Worm (Caenorhabditis elegans) whole organism, L1 larva: ENCODE results near the gene urb-1.

Source experiments
- Y116A8C.19 ChIP-seq: sonication (generic microtip); optimal IDR thresholded peaks from 2 replicates; lab custom pipeline; 2016; ENCODE audit warnings: missing compliant biosample characterization, missing genetic modification characterization, borderline replicate concordance
- aha-1 ChIP-seq: fragments of 150-350 bp; optimal IDR thresholded peaks from 2 replicates; lab custom pipeline; 2014; ENCODE audit warnings: missing biosample characterization, missing genetic modification characterization
- blmp-1 ChIP-seq: fragments of 150-350 bp; optimal IDR thresholded peaks from 2 replicates; lab custom pipeline; 2014; ENCODE audit warnings: missing biosample characterization, missing genetic modification characterization
- ceh-63 ChIP-seq: fragments of 200-800 bp; sonication (Bioruptor generic); optimal IDR thresholded peaks from 2 replicates; lab custom pipeline; 2018; ENCODE audit warnings: mild to moderate bottlenecking, missing genetic modification characterization, missing compliant biosample characterization
- ceh-82 ChIP-seq, 3 experiments: fragments of 150-350 bp in 1 of 3; sonication (generic microtip) in 2 of 3; optimal IDR thresholded peaks; 2 replicates each; lab custom pipeline; 2014 to 2017; ENCODE audit warnings: missing biosample characterization in 3 of 3, missing genetic modification characterization in 3 of 3
- dsc-1 ChIP-seq: sonication (generic microtip); optimal IDR thresholded peaks from 2 replicates; lab custom pipeline; 2016; ENCODE audit warnings: mild to moderate bottlenecking, missing genetic modification characterization, missing compliant biosample characterization
- efl-1 ChIP-seq, 4 experiments: fragments of 150-350 bp; optimal IDR thresholded peaks in 3 of 4; peaks in 1 of 4; 1 replicate in 1 of 4; 2 replicates in 3 of 4; lab custom pipeline; 2014; ENCODE audit warnings: missing biosample characterization in 2 of 4, missing genetic modification characterization in 2 of 4, missing genetic modification reagents in 2 of 4
- egl-13 ChIP-seq: sonication (generic microtip); optimal IDR thresholded peaks from 2 replicates; lab custom pipeline; 2016; ENCODE audit warnings: missing genotype, missing genetic modification reagents, missing genetic modification characterization, missing compliant biosample characterization
- elt-2 ChIP-seq: sonication (generic microtip); optimal IDR thresholded peaks from 2 replicates; lab custom pipeline; 2016; ENCODE audit warnings: missing genetic modification characterization, mild to moderate bottlenecking, inconsistent platforms, missing compliant biosample characterization, missing genetic modification reagents
- elt-3 ChIP-seq, 6 experiments: fragments of 150-350 bp in 1 of 6; sonication (generic microtip); optimal IDR thresholded peaks; 2 replicates each; lab custom pipeline; 2017 to 2018; ENCODE audit warnings: missing biosample characterization in 6 of 6, missing genetic modification characterization in 6 of 6, inconsistent platforms in 1 of 6
- ets-5 ChIP-seq: fragments of 200-800 bp; sonication (Bioruptor generic); IDR thresholded peaks from 2 replicates; pipeline ENCODE4 v1.3.6; 2022; ENCODE audit warnings: missing genetic modification characterization, missing compliant biosample characterization
- fkh-10 ChIP-seq: sonication (generic microtip); optimal IDR thresholded peaks from 2 replicates; lab custom pipeline; 2017; ENCODE audit warnings: missing biosample characterization, missing genetic modification reagents, missing genetic modification characterization
- fkh-8 ChIP-seq: sonication (generic microtip); optimal IDR thresholded peaks from 2 replicates; lab custom pipeline; 2016; ENCODE audit warnings: mild to moderate bottlenecking, missing genetic modification characterization, missing compliant biosample characterization
- jun-1 ChIP-seq: fragments of 150-350 bp; optimal IDR thresholded peaks from 2 replicates; lab custom pipeline; 2014; ENCODE audit warnings: missing biosample characterization, missing genetic modification reagents, missing genetic modification characterization
- lin-14 ChIP-seq: fragments of 200-800 bp; sonication (Bioruptor generic); optimal IDR thresholded peaks from 2 replicates; lab custom pipeline; 2018; ENCODE audit warnings: mild to moderate bottlenecking, missing genetic modification characterization, moderate library complexity, missing compliant biosample characterization
- lin-35 ChIP-seq, 2 experiments: fragments of 150-350 bp; optimal IDR thresholded peaks; 2 replicates each; lab custom pipeline; 2014; ENCODE audit warnings: missing biosample characterization in 2 of 2, missing genetic modification characterization in 2 of 2, missing genetic modification reagents in 2 of 2
- lin-39 ChIP-seq: fragments of 150-350 bp; optimal IDR thresholded peaks from 2 replicates; lab custom pipeline; 2014; ENCODE audit warnings: missing biosample characterization, missing genetic modification reagents, missing genetic modification characterization
- lsy-2 ChIP-seq, 2 experiments: fragments of 150-350 bp; optimal IDR thresholded peaks; 2 replicates each; lab custom pipeline; 2014; ENCODE audit warnings: missing biosample characterization in 2 of 2, missing genetic modification characterization in 2 of 2
- mef-2 ChIP-seq: fragments of 150-350 bp; optimal IDR thresholded peaks from 2 replicates; lab custom pipeline; 2014; ENCODE audit warnings: missing biosample characterization, missing genetic modification characterization
- nhr-20 ChIP-seq: sonication (generic microtip); optimal IDR thresholded peaks from 2 replicates; lab custom pipeline; 2016; ENCODE audit warnings: mild to moderate bottlenecking, missing genetic modification characterization, missing compliant biosample characterization
- nhr-237 ChIP-seq: fragments of 150-350 bp; optimal IDR thresholded peaks from 2 replicates; lab custom pipeline; 2014; ENCODE audit warnings: missing biosample characterization, missing genetic modification characterization
- nhr-47 ChIP-seq: sonication (generic microtip); optimal IDR thresholded peaks from 2 replicates; lab custom pipeline; 2016; ENCODE audit warnings: mild to moderate bottlenecking, missing genetic modification characterization, moderate library complexity, missing compliant biosample characterization
- nhr-84 ChIP-seq: sonication (generic microtip); optimal IDR thresholded peaks from 2 replicates; lab custom pipeline; 2017; ENCODE audit warnings: missing biosample characterization, missing genetic modification characterization
- nhr-85 ChIP-seq: sonication (generic microtip); peaks from one replicate; lab custom pipeline; 2016; ENCODE audit warnings: missing genetic modification characterization, inconsistent platforms, missing compliant biosample characterization
- pag-3 ChIP-seq: sonication (generic microtip); optimal IDR thresholded peaks from 2 replicates; lab custom pipeline; 2017; ENCODE audit warnings: missing genetic modification characterization, mild to moderate bottlenecking, missing compliant biosample characterization, antibody characterized with exemption, borderline replicate concordance; ENCODE audit not compliant: insufficient read depth
- snu-23 ChIP-seq: sonication (generic microtip); optimal IDR thresholded peaks from 2 replicates; lab custom pipeline; 2016; ENCODE audit warnings: missing genetic modification characterization, missing compliant biosample characterization
- sup-37 ChIP-seq: fragments of 200-800 bp; sonication (Bioruptor generic); optimal IDR thresholded peaks from 2 replicates; lab custom pipeline; 2018; ENCODE audit warnings: mild to moderate bottlenecking, missing genetic modification characterization, missing compliant biosample characterization
- swsn-7 ChIP-seq: sonication (generic microtip); optimal IDR thresholded peaks from 2 replicates; lab custom pipeline; 2016; ENCODE audit warnings: missing genetic modification characterization, missing compliant biosample characterization
- tbx-2 ChIP-seq: sonication (generic microtip); optimal IDR thresholded peaks from 2 replicates; lab custom pipeline; 2016; ENCODE audit warnings: missing genetic modification characterization, missing compliant biosample characterization
- unc-130 ChIP-seq: fragments of 150-350 bp; optimal IDR thresholded peaks from 2 replicates; lab custom pipeline; 2017; ENCODE audit warnings: missing biosample characterization, missing genetic modification characterization, inconsistent platforms
- unc-30 ChIP-seq: sonication (generic microtip); optimal IDR thresholded peaks from 2 replicates; lab custom pipeline; 2017; ENCODE audit warnings: missing biosample characterization, missing genetic modification characterization
- unc-62 ChIP-seq: fragments of 150-350 bp; optimal IDR thresholded peaks from 2 replicates; lab custom pipeline; 2014; ENCODE audit warnings: missing biosample characterization, missing genetic modification reagents, missing genetic modification characterization
- vab-15 ChIP-seq: sonication (generic microtip); optimal IDR thresholded peaks from 2 replicates; lab custom pipeline; 2017; ENCODE audit warnings: missing genotype, mild to moderate bottlenecking, missing genetic modification characterization, missing compliant biosample characterization
- ztf-4 ChIP-seq: fragments of 150-350 bp; optimal IDR thresholded peaks from 2 replicates; lab custom pipeline; 2014; ENCODE audit warnings: missing biosample characterization, missing genetic modification characterization

The urb-1 gene

DNA sequence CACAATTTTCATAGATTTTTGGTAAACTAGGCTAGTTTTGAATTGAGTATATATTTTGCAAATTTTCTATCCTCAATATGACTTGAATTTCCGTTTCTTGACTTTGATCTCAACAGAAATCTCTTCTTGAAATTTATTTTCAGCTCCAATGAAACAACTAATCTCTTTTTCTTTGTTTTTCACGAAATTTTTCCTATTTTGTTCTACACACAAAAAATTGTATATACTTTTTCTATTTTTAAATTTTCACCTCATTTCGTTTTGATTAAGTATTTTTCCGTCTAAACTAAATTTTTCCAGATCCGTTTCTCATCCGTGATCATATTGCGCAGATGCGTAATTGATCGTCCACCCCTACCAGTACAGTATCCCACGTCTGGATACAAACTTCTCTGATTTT, 40.8 kb upstream of the urb-1 start, which contains the start of gene unc-83:
unc-83 (plus strand) TSS at position 301 of the 400 bp plus-strand sequence.
- TF ChIP-seq fkh-10 (no peak), snu-23 (GFP tag; lab: Kevin White, UChicago) (no peak), unc-62 (GFP tag; lab: Kevin White, UChicago) (no peak), pag-3 (tag; lab: Kevin White, UChicago) (no peak), nhr-47 (tag; lab: Kevin White, UChicago) (no peak), lin-35 (GFP tag; optimal IDR thresholded peaks at IDR 0.05; lab: Kevin White, UChicago) (no peak), ceh-82 (tag; optimal IDR thresholded peaks at IDR 0.05; lab: Kevin White, UChicago) (no peak), aha-1 (tag; lab: Kevin White, UChicago) (no peak), ztf-4 (no peak), unc-130 (no peak), fkh-8 (tag; lab: Kevin White, UChicago) (no peak), egl-13 (tag; lab: Kevin White, UChicago) (no peak), lin-39 (tag; lab: Kevin White, UChicago) (no peak), tbx-2 (tag; lab: Kevin White, UChicago) (no peak), nhr-237 (tag; lab: Kevin White, UChicago) (no peak), sup-37 (GFP tag; lab: Kevin White, UChicago) (no peak), jun-1 (no peak)

DNA sequence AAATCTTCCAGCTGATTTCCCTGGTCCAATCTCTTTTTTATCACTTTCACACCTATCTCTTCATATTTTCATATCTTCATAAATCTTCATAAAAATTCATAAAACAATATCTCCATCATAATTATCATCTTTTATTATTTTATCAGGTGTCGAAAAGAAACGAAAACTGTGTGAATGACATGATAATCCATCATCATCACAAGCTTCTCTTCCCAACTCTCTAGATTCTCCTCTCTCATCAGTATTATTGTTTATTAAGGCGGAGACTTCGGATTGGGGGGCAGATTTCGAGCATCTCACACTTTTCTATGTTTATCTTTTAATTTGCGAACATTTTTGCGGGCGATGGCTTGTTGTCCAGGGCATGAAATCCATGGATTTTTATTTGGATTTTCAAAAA, 40.3 kb upstream of the urb-1 start:
- TF ChIP-seq mef-2: no peak
- TF ChIP-seq blmp-1 (tag; lab: Kevin White, UChicago): peak; percentile 13
- TF ChIP-seq, all 84 proteins: peak for 1

DNA sequence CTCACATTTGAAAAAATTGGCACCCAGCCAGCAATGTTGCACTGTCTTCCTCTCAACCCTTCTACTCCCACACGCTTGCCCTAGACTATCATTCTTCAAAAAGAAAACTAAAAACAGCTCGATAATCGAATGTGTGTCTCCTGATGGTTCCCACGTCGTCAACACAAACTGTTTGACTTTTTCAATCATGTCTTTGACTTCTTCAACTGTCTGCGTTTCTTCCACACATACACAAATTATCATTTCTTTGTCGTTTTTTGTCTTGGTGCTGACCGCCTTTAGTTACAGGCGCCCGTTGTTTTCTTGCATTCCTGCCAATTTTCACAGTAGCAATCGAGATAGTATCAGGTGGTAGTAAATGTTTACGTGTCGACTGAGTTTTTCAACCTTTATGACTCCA, 38.7 kb upstream of the urb-1 start:
- TF ChIP-seq efl-1 (optimal IDR thresholded peaks at IDR 0.05; lab: Kevin White, UChicago): no peak
- no peak for TF ChIP-seq efl-1 (GFP tag; optimal IDR thresholded peaks at IDR 0.05 in 1 of 2; lab: Kevin White, UChicago)
- peak; percentile 18 for TF ChIP-seq snu-23 (GFP tag; lab: Kevin White, UChicago)
- peak; percentile 87 for TF ChIP-seq nhr-85 (tag; lab: Kevin White, UChicago)
- peak in 1 of 2 experiments; percentile 64 for TF ChIP-seq lin-35 (GFP tag; optimal IDR thresholded peaks at IDR 0.05; lab: Kevin White, UChicago)
- no peak for TF ChIP-seq unc-30 (tag; lab: Kevin White, UChicago)
- peak; percentile 14 for TF ChIP-seq nhr-20 (tag; lab: Kevin White, UChicago)
- no peak for TF ChIP-seq swsn-7
- no peak for TF ChIP-seq Y116A8C.19 (tag; lab: Kevin White, UChicago)
- TF ChIP-seq vab-15: peak; percentile 13
- peak in 1 of 2 experiments; percentile 15 for TF ChIP-seq lsy-2 (tag; optimal IDR thresholded peaks at IDR 0.05; lab: Kevin White, UChicago)
- peak; percentile 12 for TF ChIP-seq blmp-1 (tag; lab: Kevin White, UChicago)
- peak; percentile 33 for TF ChIP-seq lin-14 (GFP tag; lab: Kevin White, UChicago)
- peak in 1 of 6 experiments; percentile 47 for TF ChIP-seq elt-3 (tag; optimal IDR thresholded peaks at IDR 0.05; lab: Kevin White, UChicago)
- TF ChIP-seq ets-5 (GFP tag; lab: Robert Waterston, UW): no peak
- peak; percentile 24 for TF ChIP-seq elt-2 (tag; lab: Kevin White, UChicago)
- no peak for TF ChIP-seq ztf-4
- no peak for TF ChIP-seq dsc-1 (tag; lab: Kevin White, UChicago)
- TF ChIP-seq tbx-2 (tag; lab: Kevin White, UChicago): no peak
- TF ChIP-seq nhr-237 (tag; lab: Kevin White, UChicago): no peak
- TF ChIP-seq unc-130: no peak

DNA sequence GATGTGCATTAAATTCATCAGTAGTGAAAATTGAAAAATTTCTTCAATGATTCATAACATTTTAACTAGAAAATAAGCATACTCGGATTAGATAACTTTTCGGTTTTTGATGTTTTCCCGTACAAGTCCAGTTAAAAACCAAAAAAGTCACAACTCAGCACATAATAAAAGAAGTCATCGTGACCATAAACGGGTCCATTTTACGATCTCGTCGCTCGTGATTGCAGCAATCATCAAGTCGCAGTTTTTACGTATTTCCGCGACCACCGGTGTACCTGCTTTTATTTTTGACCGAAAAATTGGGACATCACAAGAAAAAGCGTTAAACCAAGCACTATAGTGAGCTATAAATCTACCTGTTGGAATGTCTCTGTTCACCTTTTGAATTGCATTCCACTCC, 37.3 kb upstream of the urb-1 start:
- peak; percentile 5 for TF ChIP-seq nhr-85 (tag; lab: Kevin White, UChicago)
- no peak for TF ChIP-seq nhr-84 (tag; lab: Kevin White, UChicago)
- TF ChIP-seq ceh-63 (GFP tag; lab: Kevin White, UChicago): peak; percentile 16
